Worm (Caenorhabditis elegans) whole organism, young adult: ENCODE results near the gene F54E2.2.

ENCODE experiments used
- ekl-4 ChIP-seq: fragments of 200-800 bp; sonication (Bioruptor generic); IDR thresholded peaks from 2 replicates; pipeline ENCODE4 v1.3.6; 2022; ENCODE audit warnings: missing genetic modification reagents, missing genetic modification characterization, missing compliant biosample characterization
- nhr-120 ChIP-seq: fragments of 200-800 bp; sonication (Bioruptor generic); IDR thresholded peaks from 2 replicates; pipeline ENCODE4 v1.3.6; 2022; ENCODE audit warnings: missing genetic modification characterization, missing compliant biosample characterization
- rec-8 ChIP-seq, 2 experiments: sonication (generic microtip); optimal IDR thresholded peaks; 2 replicates each; lab custom pipeline; 2016; ENCODE audit warnings: mild to moderate bottlenecking in 2 of 2, missing genetic modification characterization in 2 of 2, missing genetic modification reagents in 2 of 2, missing genotype in 2 of 2, missing biosample characterization in 1 of 2, missing compliant biosample characterization in 1 of 2, moderate library complexity in 1 of 2
- unc-130 ChIP-seq: sonication (generic microtip); optimal IDR thresholded peaks from 2 replicates; lab custom pipeline; 2016; ENCODE audit warnings: missing genetic modification reagents, missing genetic modification characterization, missing compliant biosample characterization
- ztf-6 ChIP-seq: fragments of 200-800 bp; sonication (Bioruptor generic); IDR thresholded peaks from 2 replicates; pipeline ENCODE4 v1.3.6; 2022; ENCODE audit warnings: missing genetic modification reagents, missing genetic modification characterization, missing compliant biosample characterization

DNA sequence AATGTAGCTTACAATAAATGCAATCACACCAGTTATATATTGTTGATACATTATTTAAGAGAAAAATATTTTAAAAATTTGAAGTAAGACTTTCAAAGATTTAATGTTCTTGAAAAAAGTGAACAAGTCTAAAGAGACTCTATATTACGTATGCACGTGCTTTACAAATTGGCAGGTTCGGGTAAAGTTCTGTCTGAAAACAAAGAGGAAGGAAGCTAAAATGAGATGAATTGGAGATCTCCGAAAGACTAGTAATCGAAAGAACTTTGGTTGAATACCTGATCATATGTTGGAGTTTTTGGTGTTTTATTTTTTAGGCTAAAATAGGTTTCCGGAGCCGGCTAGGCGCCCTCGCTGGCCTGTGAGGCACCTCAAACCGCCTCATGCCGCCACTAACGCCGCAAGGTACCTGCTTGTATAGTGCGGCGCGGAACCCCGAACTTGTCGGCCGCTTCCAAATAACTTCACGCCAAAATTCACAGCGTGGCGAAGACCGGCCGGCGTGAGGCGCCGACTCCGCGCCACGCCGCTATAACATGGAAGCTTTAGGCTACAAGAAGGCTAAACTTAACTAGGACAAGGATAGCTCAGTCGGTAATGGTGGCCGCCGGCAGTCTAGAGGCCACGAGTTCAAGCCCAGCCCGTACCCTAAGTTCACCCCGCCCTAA is 38.7 kb upstream of the F54E2.2 start, which contains the start of gene srx-28:
- TF ChIP-seq unc-130 (GFP tag; lab: Kevin White, UChicago) (no peak), ztf-6 (no peak), rec-8 (tag; optimal IDR thresholded peaks at IDR 0.05; lab: Kevin White, UChicago) (no peak), nhr-120 (GFP tag; lab: Robert Waterston, UW) (no peak), ekl-4 (GFP tag; lab: Robert Waterston, UW) (no peak)
